Worm (Caenorhabditis elegans): ENCODE results near the gene Y37H2A.7.

DNA sequence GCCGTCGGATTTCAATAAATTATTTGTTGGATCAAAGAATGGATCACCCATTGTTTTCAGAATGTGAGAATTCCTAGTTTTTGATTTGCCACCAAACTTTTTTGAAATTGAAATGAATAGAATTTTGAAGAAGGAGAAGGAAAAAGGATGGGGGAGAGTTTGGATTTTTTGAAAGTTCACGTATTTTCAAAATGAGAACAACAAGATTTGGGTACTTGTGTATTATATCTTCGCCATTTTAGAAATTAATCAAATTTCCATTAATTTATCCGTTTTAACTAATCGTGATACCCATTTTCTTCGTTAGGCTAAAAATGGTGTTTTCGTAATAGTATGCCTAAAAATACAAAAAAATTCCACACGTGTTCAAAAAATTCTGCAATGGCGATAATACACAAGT is 37.3 kb upstream of the Y37H2A.7 start, which contains the start of gene C14A6.8:
- TF ChIP-seq flt-1 (GFP tag; IDR thresholded peaks at IDR 0.05), result no peak
- TF ChIP-seq ama-1 (optimal IDR thresholded peaks at IDR 0.05), result no peak
- no peak for TF ChIP-seq pes-1 (GFP tag; IDR thresholded peaks at IDR 0.05)
- no peak for TF ChIP-seq scrt-1 (GFP tag; IDR thresholded peaks at IDR 0.05)
